Worm (Caenorhabditis elegans): ENCODE results near the gene K06A4.6.

ce11 chrV:9526470-9526869 lies 46.0 kb upstream of the K06A4.6 start, which contains the start of gene C50F4.1:
- TF ChIP-seq pha-4 (tag; optimal IDR thresholded peaks at IDR 0.05) = no peak
- no peak for TF ChIP-seq sptf-1 (tag; optimal IDR thresholded peaks at IDR 0.05)
- TF ChIP-seq ceh-83 (GFP tag; optimal IDR thresholded peaks at IDR 0.05) = no peak

All from whole organism, mixed stage, embryonic.